Fruit fly (Drosophila melanogaster): ENCODE data around the gene eag.

The eag gene

dm6 chrX:14950273-14951272 is 4.7 kb upstream of the eag start (continued):
- peak; percentile 78 for TF ChIP-seq scrt (GFP tag; optimal IDR thresholded peaks at IDR 0.05)
- TF ChIP-seq CG4424 (GFP tag; optimal IDR thresholded peaks at IDR 0.05) = peak; percentile 94
- TF ChIP-seq Bgb (GFP tag; IDR thresholded peaks at IDR 0.05; ENCODE audit: partially characterized antibody) = peak; percentile 20; the same call in 1 of the 2 replicates
- TF ChIP-seq Mad (GFP tag; optimal IDR thresholded peaks at IDR 0.05) = peak; percentile 85
- TF ChIP-seq wdn (GFP tag; IDR thresholded peaks at IDR 0.05) = peak; percentile 27; the same call in 1 of the 2 replicates
- peak; percentile 84 for TF ChIP-seq Nf-YC (tag; optimal IDR thresholded peaks at IDR 0.05)
- TF ChIP-seq CG14965 (GFP tag; optimal IDR thresholded peaks at IDR 0.05; ENCODE audit: borderline replicate concordance) = no peak
- no peak for TF ChIP-seq Lpt (GFP tag; optimal IDR thresholded peaks at IDR 0.05)
- peak; percentile 92 for TF ChIP-seq salm (tag; optimal IDR thresholded peaks at IDR 0.05)
- TF ChIP-seq gro (GFP tag; optimal IDR thresholded peaks at IDR 0.05) = peak; percentile 46
- TF ChIP-seq Nf-YA (GFP tag; IDR thresholded peaks at IDR 0.05) = peak; percentile 73
- no peak for TF ChIP-seq rib (GFP tag; IDR thresholded peaks at IDR 0.05)
- TF ChIP-seq lov (optimal IDR thresholded peaks at IDR 0.05) = no peak
- peak; percentile 85 for TF ChIP-seq lov (GFP tag; IDR thresholded peaks at IDR 0.05)
- peak; percentile 93 for TF ChIP-seq ac (GFP tag; optimal IDR thresholded peaks at IDR 0.05)
- TF ChIP-seq dm (GFP tag; optimal IDR thresholded peaks at IDR 0.05) = peak; percentile 35
- peak; percentile 40 for TF ChIP-seq slou (GFP tag; optimal IDR thresholded peaks at IDR 0.05)
- peak; percentile 77 for TF ChIP-seq CG6654 (GFP tag; optimal IDR thresholded peaks at IDR 0.05)
- peak in 1 of 2 experiments; percentile 96 for TF ChIP-seq Eip74EF (GFP tag; optimal IDR thresholded peaks at IDR 0.05)
- TF ChIP-seq Abd-B (GFP tag; optimal IDR thresholded peaks at IDR 0.05) = peak; percentile 93
- TF ChIP-seq CG3847 (GFP tag; IDR thresholded peaks at IDR 0.05) = peak; percentile 66
- TF ChIP-seq CG1602 (GFP tag; optimal IDR thresholded peaks at IDR 0.05) = peak; percentile 97
- peak; percentile 53; the same call in 1 of the 3 replicates for TF ChIP-seq CG6791 (GFP tag; IDR thresholded peaks at IDR 0.05; ENCODE audit: partially characterized antibody)
- peak; percentile 63 for TF ChIP-seq HLHmδ (GFP tag; optimal IDR thresholded peaks at IDR 0.05)
- TF ChIP-seq zf30C (GFP tag; optimal IDR thresholded peaks at IDR 0.05) = peak; percentile 98
- peak; percentile 79 for TF ChIP-seq Deaf1 (tag; optimal IDR thresholded peaks at IDR 0.05)
- TF ChIP-seq Awh (GFP tag; IDR thresholded peaks at IDR 0.05) = peak; percentile 90
- peak; percentile 58 for TF ChIP-seq CG33213 (GFP tag; optimal IDR thresholded peaks at IDR 0.05)
- peak; percentile 83 for TF ChIP-seq ind (GFP tag; optimal IDR thresholded peaks at IDR 0.05)
- peak; percentile 78 for TF ChIP-seq klu (GFP tag; IDR thresholded peaks at IDR 0.05)
- peak; percentile 94 for TF ChIP-seq CG10267 (tag; optimal IDR thresholded peaks at IDR 0.05)
- peak; percentile 60; the same call in 1 of the 2 replicates for TF ChIP-seq bowl (GFP tag; IDR thresholded peaks at IDR 0.05)
- peak; percentile 58 for TF ChIP-seq CG11696 (GFP tag; IDR thresholded peaks at IDR 0.05)
- peak; percentile 94 for TF ChIP-seq CG17359 (tag; optimal IDR thresholded peaks at IDR 0.05)
- no peak for TF ChIP-seq sc (optimal IDR thresholded peaks at IDR 0.05)
- TF ChIP-seq sc (GFP tag; optimal IDR thresholded peaks at IDR 0.05) = peak; percentile 96
- peak; percentile 64 for TF ChIP-seq en (GFP tag; optimal IDR thresholded peaks at IDR 0.05)
- TF ChIP-seq CG10543 (GFP tag; optimal IDR thresholded peaks at IDR 0.05) = peak; percentile 77
- TF ChIP-seq Atf3 (GFP tag; optimal IDR thresholded peaks at IDR 0.05) = peak; percentile 80
- TF ChIP-seq usp (GFP tag; optimal IDR thresholded peaks at IDR 0.05) = no peak
- TF ChIP-seq Fer3 (tag; optimal IDR thresholded peaks at IDR 0.05) = peak; percentile 82
- TF ChIP-seq tup (GFP tag; optimal IDR thresholded peaks at IDR 0.05) = peak; percentile 49
- peak; percentile 81 for TF ChIP-seq H2.0 (GFP tag; IDR thresholded peaks at IDR 0.05)
- peak; percentile 85 for TF ChIP-seq CG12299 (tag; optimal IDR thresholded peaks at IDR 0.05)
- TF ChIP-seq CG18764 (GFP tag; optimal IDR thresholded peaks at IDR 0.05) = peak; percentile 84
- peak; percentile 91 for TF ChIP-seq CG4404 (GFP tag; IDR thresholded peaks at IDR 0.05)
- TF ChIP-seq CG1647 (GFP tag; optimal IDR thresholded peaks at IDR 0.05) = peak; percentile 59
- peak; percentile 93 for TF ChIP-seq row (GFP tag; IDR thresholded peaks at IDR 0.05)
- TF ChIP-seq trem (tag; optimal IDR thresholded peaks at IDR 0.05) = peak; percentile 96
